Worm (Caenorhabditis elegans) whole organism, late embryonic: ENCODE measurements around the gene Y54F10AR.1.

ENCODE experiments used
- F13H6.1 ChIP-seq: sonication (generic microtip); optimal IDR thresholded peaks from 2 replicates; lab custom pipeline; 2016; ENCODE audit warnings: missing genetic modification characterization, missing compliant biosample characterization
- Y22D7AL.16 ChIP-seq: sonication (generic microtip); optimal IDR thresholded peaks from 2 replicates; lab custom pipeline; 2016; ENCODE audit warnings: missing genetic modification characterization, missing compliant biosample characterization
- ceh-14 ChIP-seq: sonication (generic microtip); optimal IDR thresholded peaks from 2 replicates; lab custom pipeline; 2016; ENCODE audit warnings: missing genotype, missing genetic modification characterization, missing compliant biosample characterization
- ceh-9 ChIP-seq: sonication (generic microtip); optimal IDR thresholded peaks from 2 replicates; lab custom pipeline; 2016; ENCODE audit warnings: mild to moderate bottlenecking, missing genetic modification characterization, inconsistent platforms, missing compliant biosample characterization
- elt-2 ChIP-seq: sonication (generic microtip); optimal IDR thresholded peaks from 2 replicates; lab custom pipeline; 2016; ENCODE audit warnings: missing genetic modification reagents, missing genetic modification characterization, missing compliant biosample characterization
- hlh-30 ChIP-seq: sonication (generic microtip); optimal IDR thresholded peaks from 2 replicates; lab custom pipeline; 2017; ENCODE audit warnings: antibody characterized with exemption, missing genetic modification characterization, missing compliant biosample characterization; ENCODE audit not compliant: insufficient read depth
- pag-3 ChIP-seq: sonication (generic microtip); optimal IDR thresholded peaks from 2 replicates; lab custom pipeline; 2016; ENCODE audit warnings: missing compliant biosample characterization, missing genetic modification characterization, borderline replicate concordance
- pha-2 ChIP-seq: sonication (generic microtip); optimal IDR thresholded peaks from 2 replicates; lab custom pipeline; 2017; ENCODE audit warnings: mild to moderate bottlenecking, missing genetic modification characterization, missing compliant biosample characterization
- pha-4 ChIP-seq: fragments of 150-350 bp; optimal IDR thresholded peaks from 2 replicates; lab custom pipeline; 2018; ENCODE audit warnings: missing biosample characterization, missing genetic modification reagents, missing genetic modification characterization

DNA sequence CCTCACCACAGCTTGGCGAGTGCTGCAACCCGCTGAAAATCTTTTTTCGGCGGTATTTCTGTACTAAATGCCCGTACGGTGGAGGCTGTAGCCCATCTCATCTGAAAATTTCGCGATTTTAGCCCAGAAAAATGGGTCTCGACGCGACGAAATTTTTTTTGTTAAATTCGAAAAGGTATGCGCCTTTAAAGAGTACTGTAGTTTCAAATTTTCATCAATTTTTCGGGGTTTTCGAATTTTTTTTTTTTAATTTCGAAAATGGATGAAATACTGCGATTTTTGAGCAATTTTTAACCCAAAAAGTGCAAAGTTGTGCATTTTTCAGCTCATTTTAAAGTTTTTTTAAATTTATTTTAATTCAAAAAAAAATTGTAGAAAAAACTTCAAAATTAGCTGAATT, 4.0 kb downstream of the Y54F10AR.1 start, which contains the start of gene Y54F10AR.2:
- TF ChIP-seq pha-2 (tag; lab: Kevin White, UChicago) (no peak), pha-4 (no peak), F13H6.1 (tag; lab: Kevin White, UChicago) (no peak), Y22D7AL.16 (tag; lab: Kevin White, UChicago) (no peak), hlh-30 (no peak), ceh-14 (tag; lab: Kevin White, UChicago) (no peak), ceh-9 (no peak), pag-3 (no peak), elt-2 (no peak)
